Worm (Caenorhabditis elegans) whole organism, L1 larva: ENCODE measurements around the gene mcp-1.
A peak's percentile ranks its signal among the peaks of the same experiment; 100 is the strongest.

ENCODE experiments used
- F16B12.6 ChIP-seq: fragments of 150-350 bp; optimal IDR thresholded peaks from 2 replicates; lab custom pipeline; 2014; ENCODE audit warnings: missing biosample characterization, missing genetic modification characterization
- Y116A8C.19 ChIP-seq: sonication (generic microtip); optimal IDR thresholded peaks from 2 replicates; lab custom pipeline; 2016; ENCODE audit warnings: missing compliant biosample characterization, missing genetic modification characterization, borderline replicate concordance
- aha-1 ChIP-seq: fragments of 150-350 bp; optimal IDR thresholded peaks from 2 replicates; lab custom pipeline; 2014; ENCODE audit warnings: missing biosample characterization, missing genetic modification characterization
- aly-2 ChIP-seq: fragments of 150-350 bp; optimal IDR thresholded peaks from 2 replicates; lab custom pipeline; 2014; ENCODE audit warnings: missing biosample characterization, missing genetic modification characterization
- ama-1 ChIP-seq: fragments of 150-350 bp; optimal IDR thresholded peaks from 2 replicates; lab custom pipeline; 2014
- blmp-1 ChIP-seq: fragments of 150-350 bp; optimal IDR thresholded peaks from 2 replicates; lab custom pipeline; 2014; ENCODE audit warnings: missing biosample characterization, missing genetic modification characterization
- ceh-63 ChIP-seq: fragments of 200-800 bp; sonication (Bioruptor generic); optimal IDR thresholded peaks from 2 replicates; lab custom pipeline; 2018; ENCODE audit warnings: mild to moderate bottlenecking, missing genetic modification characterization, missing compliant biosample characterization
- ceh-82 ChIP-seq, 3 experiments: fragments of 150-350 bp in 1 of 3; sonication (generic microtip) in 2 of 3; optimal IDR thresholded peaks; 2 replicates each; lab custom pipeline; 2014 to 2017; ENCODE audit warnings: missing biosample characterization in 3 of 3, missing genetic modification characterization in 3 of 3
- ceh-88 ChIP-seq: fragments of 200-800 bp; sonication (Bioruptor generic); IDR thresholded peaks from 2 replicates; pipeline ENCODE4 v1.3.6; 2022; ENCODE audit warnings: missing genetic modification characterization, missing compliant biosample characterization
- ceh-90 ChIP-seq: sonication (generic microtip); optimal IDR thresholded peaks from 2 replicates; lab custom pipeline; 2016; ENCODE audit warnings: missing genetic modification characterization, missing compliant biosample characterization
- ces-1 ChIP-seq: fragments of 150-350 bp; optimal IDR thresholded peaks from 2 replicates; lab custom pipeline; 2014; ENCODE audit warnings: missing biosample characterization, missing genetic modification reagents, missing genetic modification characterization
- dpl-1 ChIP-seq, 3 experiments: fragments of 150-350 bp in 2 of 3; sonication (generic microtip) in 1 of 3; optimal IDR thresholded peaks; 2 replicates each; lab custom pipeline; 2014 to 2017; ENCODE audit warnings: missing biosample characterization in 3 of 3, missing genetic modification characterization in 3 of 3, missing genetic modification reagents in 3 of 3
- dsc-1 ChIP-seq: sonication (generic microtip); optimal IDR thresholded peaks from 2 replicates; lab custom pipeline; 2016; ENCODE audit warnings: mild to moderate bottlenecking, missing genetic modification characterization, missing compliant biosample characterization
- egl-27 ChIP-seq, 2 experiments: fragments of 150-350 bp in 1 of 2; sonication (generic microtip); optimal IDR thresholded peaks; 3 replicates each; lab custom pipeline; 2017 to 2018; ENCODE audit warnings: missing biosample characterization in 2 of 2, missing genetic modification characterization in 2 of 2, missing genetic modification reagents in 2 of 2
- elt-2 ChIP-seq: sonication (generic microtip); optimal IDR thresholded peaks from 2 replicates; lab custom pipeline; 2016; ENCODE audit warnings: missing genetic modification characterization, mild to moderate bottlenecking, inconsistent platforms, missing compliant biosample characterization, missing genetic modification reagents
- elt-3 ChIP-seq, 6 experiments: fragments of 150-350 bp in 1 of 6; sonication (generic microtip); optimal IDR thresholded peaks; 2 replicates each; lab custom pipeline; 2017 to 2018; ENCODE audit warnings: missing biosample characterization in 6 of 6, missing genetic modification characterization in 6 of 6, inconsistent platforms in 1 of 6
- ets-5 ChIP-seq: fragments of 200-800 bp; sonication (Bioruptor generic); IDR thresholded peaks from 2 replicates; pipeline ENCODE4 v1.3.6; 2022; ENCODE audit warnings: missing genetic modification characterization, missing compliant biosample characterization
- fkh-10 ChIP-seq: sonication (generic microtip); optimal IDR thresholded peaks from 2 replicates; lab custom pipeline; 2017; ENCODE audit warnings: missing biosample characterization, missing genetic modification reagents, missing genetic modification characterization
- fkh-4 ChIP-seq: sonication (generic microtip); optimal IDR thresholded peaks from 2 replicates; lab custom pipeline; 2016; ENCODE audit warnings: missing compliant biosample characterization, missing genetic modification characterization, borderline replicate concordance
- fkh-8 ChIP-seq: sonication (generic microtip); optimal IDR thresholded peaks from 2 replicates; lab custom pipeline; 2016; ENCODE audit warnings: mild to moderate bottlenecking, missing genetic modification characterization, missing compliant biosample characterization
- grh-1 ChIP-seq: fragments of 200-800 bp; sonication (Bioruptor generic); IDR thresholded peaks from 2 replicates; pipeline ENCODE4 v1.3.6; 2022; ENCODE audit warnings: missing genetic modification reagents, missing genetic modification characterization, missing compliant biosample characterization
- hlh-4 ChIP-seq: sonication (generic microtip); optimal IDR thresholded peaks from 2 replicates; lab custom pipeline; 2016; ENCODE audit warnings: mild to moderate bottlenecking, missing genetic modification characterization, missing compliant biosample characterization
- irx-1 ChIP-seq: sonication (generic microtip); optimal IDR thresholded peaks from 2 replicates; lab custom pipeline; 2016; ENCODE audit warnings: missing genetic modification characterization, missing compliant biosample characterization
- jun-1 ChIP-seq: fragments of 150-350 bp; optimal IDR thresholded peaks from 2 replicates; lab custom pipeline; 2014; ENCODE audit warnings: missing biosample characterization, missing genetic modification reagents, missing genetic modification characterization
- lin-14 ChIP-seq: fragments of 200-800 bp; sonication (Bioruptor generic); optimal IDR thresholded peaks from 2 replicates; lab custom pipeline; 2018; ENCODE audit warnings: mild to moderate bottlenecking, missing genetic modification characterization, moderate library complexity, missing compliant biosample characterization
- lin-15B ChIP-seq: fragments of 150-350 bp; sonication (generic microtip); optimal IDR thresholded peaks from 3 replicates; lab custom pipeline; 2014; ENCODE audit warnings: missing biosample characterization, missing genetic modification characterization
- lir-3 ChIP-seq: sonication (generic microtip); optimal IDR thresholded peaks from 2 replicates; lab custom pipeline; 2016; ENCODE audit warnings: mild to moderate bottlenecking, missing genetic modification characterization, moderate library complexity, missing compliant biosample characterization; ENCODE audit not compliant: poor library complexity
- mab-9 ChIP-seq: fragments of 200-800 bp; sonication (Bioruptor generic); IDR thresholded peaks from 2 replicates; pipeline ENCODE4 v1.3.6; 2022; ENCODE audit warnings: missing genetic modification reagents, missing genetic modification characterization, missing compliant biosample characterization
- mef-2 ChIP-seq: fragments of 150-350 bp; optimal IDR thresholded peaks from 2 replicates; lab custom pipeline; 2014; ENCODE audit warnings: missing biosample characterization, missing genetic modification characterization
- nhr-11 ChIP-seq: fragments of 150-350 bp; optimal IDR thresholded peaks from 2 replicates; lab custom pipeline; 2014; ENCODE audit warnings: missing biosample characterization, missing genetic modification characterization
- nhr-12 ChIP-seq: sonication (generic microtip); optimal IDR thresholded peaks from 2 replicates; lab custom pipeline; 2017; ENCODE audit warnings: missing biosample characterization, missing genetic modification characterization
- nhr-19 ChIP-seq: fragments of 200-800 bp; sonication (Bioruptor generic); conservative IDR thresholded peaks from 2 replicates; pipeline ENCODE4 v1.3.6; 2022; ENCODE audit warnings: missing genetic modification characterization, missing compliant biosample characterization
- nhr-237 ChIP-seq: fragments of 150-350 bp; optimal IDR thresholded peaks from 2 replicates; lab custom pipeline; 2014; ENCODE audit warnings: missing biosample characterization, missing genetic modification characterization
- nhr-47 ChIP-seq: sonication (generic microtip); optimal IDR thresholded peaks from 2 replicates; lab custom pipeline; 2016; ENCODE audit warnings: mild to moderate bottlenecking, missing genetic modification characterization, moderate library complexity, missing compliant biosample characterization
- nhr-76 ChIP-seq: sonication (generic microtip); optimal IDR thresholded peaks from 2 replicates; lab custom pipeline; 2017; ENCODE audit warnings: missing biosample characterization, missing genetic modification characterization
- nhr-77 ChIP-seq: fragments of 150-350 bp; optimal IDR thresholded peaks from 2 replicates; lab custom pipeline; 2014; ENCODE audit warnings: missing biosample characterization, missing genetic modification characterization
- nhr-84 ChIP-seq: sonication (generic microtip); optimal IDR thresholded peaks from 2 replicates; lab custom pipeline; 2017; ENCODE audit warnings: missing biosample characterization, missing genetic modification characterization
- nhr-85 ChIP-seq: sonication (generic microtip); peaks from one replicate; lab custom pipeline; 2016; ENCODE audit warnings: missing genetic modification characterization, inconsistent platforms, missing compliant biosample characterization
- pax-3 ChIP-seq: fragments of 200-800 bp; sonication (Bioruptor generic); optimal IDR thresholded peaks from 2 replicates; lab custom pipeline; 2018; ENCODE audit warnings: mild to moderate bottlenecking, missing genetic modification characterization, moderate library complexity, missing compliant biosample characterization
- skn-1 ChIP-seq: fragments of 150-350 bp; optimal IDR thresholded peaks from 2 replicates; lab custom pipeline; 2014; ENCODE audit warnings: missing biosample characterization, missing genetic modification characterization
- snpc-4 ChIP-seq: fragments of 150-350 bp; optimal IDR thresholded peaks from 2 replicates; lab custom pipeline; 2014; ENCODE audit warnings: missing biosample characterization, missing genetic modification characterization
- sox-4 ChIP-seq: sonication (generic microtip); optimal IDR thresholded peaks from 2 replicates; lab custom pipeline; 2016; ENCODE audit warnings: missing genetic modification characterization, missing compliant biosample characterization
- sptf-1 ChIP-seq: fragments of 150-350 bp; optimal IDR thresholded peaks from 2 replicates; lab custom pipeline; 2014; ENCODE audit warnings: missing biosample characterization, missing genetic modification characterization
- sup-37 ChIP-seq: fragments of 200-800 bp; sonication (Bioruptor generic); optimal IDR thresholded peaks from 2 replicates; lab custom pipeline; 2018; ENCODE audit warnings: mild to moderate bottlenecking, missing genetic modification characterization, missing compliant biosample characterization
- swsn-7 ChIP-seq: sonication (generic microtip); optimal IDR thresholded peaks from 2 replicates; lab custom pipeline; 2016; ENCODE audit warnings: missing genetic modification characterization, missing compliant biosample characterization
- tlp-1 ChIP-seq: fragments of 150-350 bp; optimal IDR thresholded peaks from 2 replicates; lab custom pipeline; 2014; ENCODE audit warnings: missing biosample characterization, missing genetic modification characterization
- unc-130 ChIP-seq: fragments of 150-350 bp; optimal IDR thresholded peaks from 2 replicates; lab custom pipeline; 2017; ENCODE audit warnings: missing biosample characterization, missing genetic modification characterization, inconsistent platforms
- unc-30 ChIP-seq: sonication (generic microtip); optimal IDR thresholded peaks from 2 replicates; lab custom pipeline; 2017; ENCODE audit warnings: missing biosample characterization, missing genetic modification characterization
- unc-62 ChIP-seq: fragments of 150-350 bp; optimal IDR thresholded peaks from 2 replicates; lab custom pipeline; 2014; ENCODE audit warnings: missing biosample characterization, missing genetic modification reagents, missing genetic modification characterization
- unc-86 ChIP-seq: sonication (generic microtip); optimal IDR thresholded peaks from 2 replicates; lab custom pipeline; 2016; ENCODE audit warnings: missing genetic modification characterization, missing compliant biosample characterization
- unc-98 ChIP-seq: fragments of 200-800 bp; sonication (Bioruptor generic); IDR thresholded peaks from 2 replicates; pipeline ENCODE4 v1.3.6; 2022; ENCODE audit warnings: missing genetic modification characterization, missing compliant biosample characterization
- vab-15 ChIP-seq: sonication (generic microtip); optimal IDR thresholded peaks from 2 replicates; lab custom pipeline; 2017; ENCODE audit warnings: missing genotype, mild to moderate bottlenecking, missing genetic modification characterization, missing compliant biosample characterization
- zag-1 ChIP-seq: fragments of 150-350 bp; optimal IDR thresholded peaks from 2 replicates; lab custom pipeline; 2014; ENCODE audit warnings: missing biosample characterization, missing genetic modification characterization
- zip-4 ChIP-seq: fragments of 200-800 bp; sonication (Bioruptor generic); optimal IDR thresholded peaks from 2 replicates; lab custom pipeline; 2018; ENCODE audit warnings: mild to moderate bottlenecking, missing genetic modification characterization, moderate library complexity, missing compliant biosample characterization

mcp-1 gene

ce11 chrV:5939503-5940072 lies 22.0 kb upstream of the mcp-1 start, which contains the start of gene syf-3:
Gene syf-3 (plus strand): TSS chrV:5940022.
- TF ChIP-seq blmp-1 (no peak), dpl-1 (GFP tag; optimal IDR thresholded peaks at IDR 0.05; lab: Kevin White, UChicago) (peak; percentile 99 to 100 (median 100)), nhr-237 (tag; lab: Kevin White, UChicago) (no peak), ama-1 (lab: Kevin White, UChicago) (no peak), nhr-12 (tag; lab: Kevin White, UChicago) (no peak), irx-1 (tag; lab: Kevin White, UChicago) (peak; percentile 68), F16B12.6 (peak; percentile 30), elt-2 (tag; lab: Kevin White, UChicago) (no peak), ceh-90 (tag; lab: Kevin White, UChicago) (peak; percentile 30), unc-130 (tag; lab: Kevin White, UChicago) (no peak), vab-15 (tag; lab: Kevin White, UChicago) (peak; percentile 25), unc-62 (no peak), fkh-8 (tag; lab: Kevin White, UChicago) (no peak), unc-98 (GFP tag; lab: Robert Waterston, UW) (no peak), fkh-4 (tag; lab: Kevin White, UChicago) (peak; percentile 3), nhr-19 (GFP tag; lab: Robert Waterston, UW) (no peak), snpc-4 (tag; lab: Kevin White, UChicago) (peak; percentile 38), ceh-82 (tag; optimal IDR thresholded peaks at IDR 0.05; lab: Kevin White, UChicago) (peak; percentile 57 to 73 (median 59)), ces-1 (no peak), lin-15B (no peak), unc-86 (tag; lab: Kevin White, UChicago) (peak; percentile 68), swsn-7 (tag; lab: Kevin White, UChicago) (peak; percentile 59), aly-2 (tag; lab: Kevin White, UChicago) (peak; percentile 69), sptf-1 (tag; lab: Kevin White, UChicago) (no peak), elt-3 (tag; optimal IDR thresholded peaks at IDR 0.05; lab: Kevin White, UChicago) (no peak), lir-3 (tag; lab: Kevin White, UChicago) (peak; percentile 11), hlh-4 (tag; lab: Kevin White, UChicago) (no peak), nhr-76 (tag; lab: Kevin White, UChicago) (no peak), pax-3 (tag; lab: Kevin White, UChicago) (no peak), nhr-47 (tag; lab: Kevin White, UChicago) (peak; percentile 84), nhr-77 (tag; lab: Kevin White, UChicago) (no peak), ceh-88 (no peak), zag-1 (tag; lab: Kevin White, UChicago) (no peak), tlp-1 (no peak), dsc-1 (tag; lab: Kevin White, UChicago) (peak; percentile 72), nhr-85 (tag; lab: Kevin White, UChicago) (peak; percentile 79), zip-4 (no peak), Y116A8C.19 (tag; lab: Kevin White, UChicago) (no peak), lin-14 (GFP tag; lab: Kevin White, UChicago) (no peak), ceh-63 (GFP tag; lab: Kevin White, UChicago) (no peak), grh-1 (peak; percentile 68), nhr-11 (tag; lab: Kevin White, UChicago) (no peak), skn-1 (tag; lab: Kevin White, UChicago) (peak; percentile 68), fkh-10 (GFP tag; lab: Kevin White, UChicago) (no peak), aha-1 (tag; lab: Kevin White, UChicago) (no peak), nhr-84 (no peak), sup-37 (GFP tag; lab: Kevin White, UChicago) (no peak), jun-1 (tag; lab: Kevin White, UChicago) (peak; percentile 35), mab-9 (GFP tag; lab: Robert Waterston, UW) (0 out of 2 replicates have a peak, but pooled peaks have one; percentile 34), ets-5 (no peak), unc-30 (tag; lab: Kevin White, UChicago) (no peak), egl-27 (tag; optimal IDR thresholded peaks at IDR 0.05; lab: Kevin White, UChicago) (no peak), sox-4 (peak; percentile 37), mef-2 (no peak)
